Fruit fly (Drosophila melanogaster): ENCODE data around the gene CG18284.

Gene CG18284

dm6 chr2L:10643671-10644070, at the start of gene CG18284:
Gene CG18284, plus strand, starts transcription at chr2L:10643971.
- TF ChIP-seq noc (tag; optimal IDR thresholded peaks at IDR 0.05), result no peak

DNA sequence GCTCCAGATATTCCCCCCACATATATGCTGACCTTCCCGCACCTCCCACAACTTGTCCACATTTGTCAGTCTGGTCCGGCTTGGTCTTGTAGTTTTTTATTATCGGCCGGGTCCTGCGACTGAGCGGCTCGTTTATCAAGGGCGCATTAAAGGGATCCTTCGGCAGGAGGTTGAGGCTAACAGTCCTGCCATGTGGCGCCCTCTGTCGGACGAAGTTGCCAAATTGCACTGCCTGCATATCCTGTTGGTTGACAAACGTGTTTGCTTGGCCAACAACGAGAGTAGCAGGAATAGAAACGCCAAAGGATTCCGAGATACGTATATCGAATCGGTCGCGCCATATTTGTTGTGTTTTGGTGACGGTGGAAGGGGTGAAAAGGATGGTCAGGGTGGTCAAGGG, 40.2 kb upstream of the CG18284 start:
- TF ChIP-seq noc (tag; optimal IDR thresholded peaks at IDR 0.05), result no peak

- TF ChIP-seq noc (tag; optimal IDR thresholded peaks at IDR 0.05), result no peak
These were observed 36.1 kb upstream of the CG18284 start for dm6 chr2L:10607697-10608096.

DNA sequence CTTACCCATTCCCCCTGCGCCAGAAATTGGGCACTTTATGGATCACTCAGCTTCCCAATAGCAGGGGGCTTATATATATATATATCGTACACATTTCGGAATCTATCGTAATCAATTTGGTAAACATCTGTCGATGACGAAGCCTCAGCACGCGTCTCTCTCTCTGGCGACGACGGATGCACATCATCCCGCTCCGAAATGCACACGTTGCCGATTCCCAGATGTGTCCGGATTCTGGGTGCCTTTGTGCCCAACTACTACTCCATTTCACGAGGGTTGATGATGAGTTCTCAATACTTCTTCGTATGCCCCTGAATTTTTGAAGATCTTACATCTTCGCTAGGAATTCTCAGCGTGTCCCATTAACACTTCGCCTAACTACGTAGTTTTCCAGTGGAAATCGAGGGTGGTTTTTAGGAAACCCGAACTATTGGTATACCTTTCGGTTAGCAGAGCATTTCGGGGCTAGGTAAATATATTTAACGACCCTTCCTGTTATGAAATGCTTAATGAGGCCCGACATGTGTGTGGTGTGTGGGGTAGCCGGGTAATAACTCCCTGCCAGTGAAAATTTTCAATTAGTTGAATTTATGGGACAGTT, 35.0 kb upstream of the CG18284 start:
- no peak for TF ChIP-seq noc (tag; optimal IDR thresholded peaks at IDR 0.05)

DNA sequence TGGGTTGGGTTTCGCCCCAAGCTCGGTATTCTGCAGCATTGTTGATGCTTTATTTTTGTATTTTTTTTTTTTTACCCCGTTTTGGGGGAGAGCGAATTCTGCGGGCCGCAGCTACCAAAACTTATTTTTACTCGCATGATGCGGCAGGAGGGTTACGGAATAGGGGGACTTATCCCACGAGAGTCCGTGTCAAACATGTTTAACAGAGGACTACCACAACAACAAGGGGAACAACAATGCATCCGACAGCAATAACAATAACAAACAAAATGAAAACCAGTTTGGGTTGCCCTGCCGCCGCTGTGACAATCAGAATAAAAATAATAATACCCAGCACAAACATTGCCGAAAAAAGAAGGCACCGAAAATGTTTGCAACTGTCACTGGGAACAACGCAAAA, 30.7 kb upstream of the CG18284 start:
- no peak for TF ChIP-seq noc (tag; optimal IDR thresholded peaks at IDR 0.05)

dm6 chr2L:10614660-10615479, 28.9 kb upstream of the CG18284 start:
- no peak for TF ChIP-seq noc (tag; optimal IDR thresholded peaks at IDR 0.05)

- TF ChIP-seq noc (tag; optimal IDR thresholded peaks at IDR 0.05), result no peak
These were observed 27.9 kb upstream of the CG18284 start for dm6 chr2L:10615889-10616288.

DNA sequence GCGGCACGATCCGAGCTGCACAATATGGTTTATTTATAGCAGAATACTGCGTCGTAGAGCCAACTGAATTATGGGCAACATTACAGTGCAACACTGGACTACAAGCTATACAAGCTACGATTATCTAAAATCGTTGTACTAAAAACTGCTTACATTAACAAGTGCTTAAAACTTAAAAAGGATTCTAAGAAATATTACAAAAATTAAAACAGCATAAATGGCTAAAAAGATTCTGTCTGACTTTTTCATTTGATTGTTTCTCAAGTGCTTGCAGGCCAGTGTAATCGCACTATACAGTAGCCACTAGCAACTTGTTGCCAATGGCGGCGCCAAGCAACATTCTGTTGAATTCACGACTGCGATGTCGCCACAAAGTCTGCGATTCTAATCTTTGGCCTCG, 27.0 kb upstream of the CG18284 start:
- no peak for TF ChIP-seq noc (tag; optimal IDR thresholded peaks at IDR 0.05)

dm6 chr2L:10625935-10626334, 17.8 kb upstream of the CG18284 start:
- TF ChIP-seq noc (tag; optimal IDR thresholded peaks at IDR 0.05), result no peak

DNA sequence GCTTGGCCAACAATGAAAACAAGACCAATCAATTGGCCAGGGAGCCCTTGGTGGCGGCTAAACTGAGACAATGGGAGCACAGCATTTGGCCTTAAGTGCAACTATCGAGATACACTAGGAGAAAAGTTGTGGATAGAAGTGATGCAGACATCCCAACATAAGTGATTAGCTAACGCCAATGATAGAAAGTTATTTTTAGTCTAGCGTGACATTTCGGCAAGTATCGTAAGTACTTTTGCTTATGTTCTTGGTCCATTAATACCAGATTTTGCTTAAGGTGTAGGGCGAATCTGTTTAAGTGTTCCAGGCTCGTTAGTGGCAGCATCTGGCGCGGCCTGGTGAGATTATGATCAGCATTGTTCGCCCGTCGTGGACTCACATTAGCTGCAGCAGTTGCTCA, 11.1 kb upstream of the CG18284 start:
- no peak for TF ChIP-seq noc (tag; optimal IDR thresholded peaks at IDR 0.05)

- TF ChIP-seq noc (tag; optimal IDR thresholded peaks at IDR 0.05), result no peak
These were observed 5.4 kb upstream of the CG18284 start, which contains the start of gene CG7329 for dm6 chr2L:10638371-10638770. Gene CG7329, minus strand, starts transcription at chr2L:10638471.

DNA sequence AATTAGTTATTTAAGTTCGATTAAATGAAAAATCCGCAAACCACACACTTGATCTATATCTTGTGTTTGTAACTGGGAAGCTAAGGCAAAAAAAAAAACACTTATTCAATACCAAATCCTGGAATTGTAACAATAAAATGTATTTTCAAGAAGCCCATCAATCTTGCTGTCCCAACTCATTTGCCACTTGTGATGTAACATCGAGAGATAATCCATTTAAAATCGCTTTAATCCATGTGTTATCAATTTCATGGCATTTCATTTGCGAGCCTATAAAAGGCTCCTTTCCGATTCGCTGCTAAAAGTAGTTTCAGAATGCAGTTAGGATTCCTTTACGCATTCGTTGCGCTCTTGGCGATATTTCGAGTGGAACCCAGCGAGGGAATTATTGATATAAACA, 4.1 kb upstream of the CG18284 start, which contains the start of gene CG31872:
Gene CG31872, plus strand, starts transcription at position 301 of the 400 bp plus-strand sequence.
- no peak for TF ChIP-seq noc (tag; optimal IDR thresholded peaks at IDR 0.05)

DNA sequence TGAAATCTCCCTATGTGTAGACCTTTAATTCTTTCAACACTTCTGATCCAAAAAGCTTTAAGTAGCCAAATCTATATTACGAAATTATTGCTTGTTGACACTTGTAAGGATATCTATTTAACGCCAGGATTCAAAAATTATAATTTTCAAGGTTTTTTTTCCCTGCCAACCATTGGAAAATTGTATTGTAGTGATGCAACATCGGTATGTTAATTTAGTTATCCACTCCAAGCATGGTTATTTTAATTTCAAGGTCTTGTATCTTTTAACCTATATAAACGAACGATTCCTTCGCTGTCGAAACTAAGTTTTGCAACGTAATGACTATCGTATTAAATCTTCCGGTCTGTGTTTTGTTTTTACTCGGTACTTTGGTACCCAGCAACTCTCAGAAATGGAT, 2.3 kb downstream of the CG18284 start, which contains the start of gene CG17097:
Gene CG17097, plus strand, starts transcription at position 301 of the 400 bp plus-strand sequence.
- no peak for TF ChIP-seq noc (tag; optimal IDR thresholded peaks at IDR 0.05)

DNA sequence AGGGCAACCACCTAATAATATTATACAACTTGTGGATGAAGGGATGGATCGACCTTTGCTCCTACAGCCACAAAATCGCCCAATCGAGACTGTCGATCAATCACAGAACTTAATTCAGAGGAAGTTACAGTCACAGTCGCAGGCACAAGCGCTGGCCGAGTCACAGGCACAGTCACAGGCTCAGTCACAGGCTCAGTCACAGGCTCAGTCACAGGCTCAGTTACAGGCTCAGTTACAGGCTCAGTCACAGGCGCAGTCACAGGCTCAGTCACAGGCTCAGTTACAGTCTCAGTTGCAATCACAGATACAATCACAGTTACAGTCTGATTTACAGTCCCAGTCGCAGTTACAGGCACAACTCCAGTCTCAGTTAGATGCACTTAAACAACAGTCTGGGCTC, 3.0 kb downstream of the CG18284 start:
- TF ChIP-seq noc (tag; optimal IDR thresholded peaks at IDR 0.05), result no peak

dm6 chr2L:10647720-10648349, 4.1 kb downstream of the CG18284 start:
- TF ChIP-seq noc (tag; optimal IDR thresholded peaks at IDR 0.05), result no peak

dm6 chr2L:10651313-10651712, 7.5 kb downstream of the CG18284 start, which contains the start of gene dbf:
Gene dbf, plus strand, starts transcription at chr2L:10651613.
- no peak for TF ChIP-seq noc (tag; optimal IDR thresholded peaks at IDR 0.05)

DNA sequence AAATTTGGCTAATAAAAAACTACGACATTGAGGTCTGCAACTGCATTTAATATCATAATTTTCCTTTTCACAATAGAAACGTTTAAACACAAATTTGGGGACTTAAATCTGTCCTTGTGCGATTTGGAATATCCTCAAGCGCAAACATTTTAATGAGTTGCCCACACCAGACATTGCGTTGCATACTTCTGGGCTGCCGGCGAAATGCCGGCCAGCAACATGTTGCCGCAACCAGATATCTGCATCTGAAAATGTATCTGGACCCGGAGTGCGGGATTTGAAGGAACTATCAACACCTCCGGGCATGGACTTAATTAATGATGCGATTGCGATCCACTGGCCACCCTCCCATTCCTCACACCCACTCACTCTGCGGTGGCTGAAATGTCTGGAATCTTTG, 10.7 kb downstream of the CG18284 start:
- no peak for TF ChIP-seq noc (tag; optimal IDR thresholded peaks at IDR 0.05)
